Worm (Caenorhabditis elegans): ENCODE measurements around the gene F46G10.4.

- TF ChIP-seq lin-13 (tag; optimal IDR thresholded peaks at IDR 0.05) (no peak), nhr-12 (tag; optimal IDR thresholded peaks at IDR 0.05) (no peak), ces-1 (GFP tag; optimal IDR thresholded peaks at IDR 0.05) (no peak), elt-3 (tag; optimal IDR thresholded peaks at IDR 0.05) (no peak), unc-62 (GFP tag; optimal IDR thresholded peaks at IDR 0.05) (no peak), unc-120 (tag; optimal IDR thresholded peaks at IDR 0.05; ENCODE audit: poor library complexity, severe bottlenecking) (no peak), flh-1 (GFP tag; optimal IDR thresholded peaks at IDR 0.05) (no peak), snpc-4 (tag; optimal IDR thresholded peaks at IDR 0.05) (no peak), mep-1 (tag; optimal IDR thresholded peaks at IDR 0.05) (no peak), sptf-1 (tag; optimal IDR thresholded peaks at IDR 0.05) (no peak), nhr-237 (tag; optimal IDR thresholded peaks at IDR 0.05) (no peak), lsy-2 (tag; optimal IDR thresholded peaks at IDR 0.05) (no peak), ztf-11 (tag; optimal IDR thresholded peaks at IDR 0.05) (no peak)
Observed at ce11 chrX:13359800-13360199, 26.0 kb downstream of the F46G10.4 start.
